Worm (Caenorhabditis elegans) whole organism, young adult: ENCODE measurements around the gene cct-6.

Experiments
- F52B5.7 ChIP-seq: sonication (generic microtip); optimal IDR thresholded peaks from 2 replicates; lab custom pipeline; 2016; ENCODE audit warnings: mild to moderate bottlenecking, missing genetic modification characterization, missing compliant biosample characterization
- Y67H2A.10 ChIP-seq: fragments of 200-800 bp; sonication (Bioruptor generic); conservative IDR thresholded peaks from 2 replicates; pipeline ENCODE4 v1.3.6; 2022; ENCODE audit warnings: missing genetic modification reagents, missing genetic modification characterization, missing compliant biosample characterization
- aptf-2 ChIP-seq: fragments of 200-800 bp; sonication (Bioruptor generic); conservative IDR thresholded peaks from 2 replicates; pipeline ENCODE4 v1.3.6; 2022; ENCODE audit warnings: missing genetic modification reagents, missing genetic modification characterization, missing compliant biosample characterization
- athp-1 ChIP-seq: sonication (generic microtip); optimal IDR thresholded peaks from 2 replicates; lab custom pipeline; 2017; ENCODE audit warnings: mild to moderate bottlenecking, missing genetic modification characterization, missing compliant biosample characterization
- attf-3 ChIP-seq: fragments of 200-800 bp; sonication (Bioruptor generic); conservative IDR thresholded peaks from 2 replicates; pipeline ENCODE4 v1.3.6; 2022; ENCODE audit warnings: missing genetic modification reagents, missing genetic modification characterization, missing compliant biosample characterization
- bed-2 ChIP-seq: fragments of 200-800 bp; sonication (Bioruptor generic); IDR thresholded peaks from 2 replicates; pipeline ENCODE4 v1.3.6; 2022; ENCODE audit warnings: missing genetic modification reagents, missing genetic modification characterization, missing compliant biosample characterization
- cebp-1 ChIP-seq, 2 experiments: fragments of 200-800 bp in 1 of 2; sonication (Bioruptor generic) in 1 of 2; sonication (generic microtip) in 1 of 2; IDR thresholded peaks in 1 of 2; optimal IDR thresholded peaks in 1 of 2; 2 replicates each; pipeline versions ENCODE4 v1.3.6 to Lab custom; 2017 to 2022; ENCODE audit warnings: missing compliant biosample characterization in 2 of 2, missing genetic modification characterization in 2 of 2, mild to moderate bottlenecking in 1 of 2, missing genetic modification reagents in 1 of 2, moderate library complexity in 1 of 2
- cebp-2 ChIP-seq: fragments of 200-800 bp; sonication (Bioruptor generic); IDR thresholded peaks from 2 replicates; pipeline ENCODE4 v1.3.6; 2022; ENCODE audit warnings: missing genetic modification characterization, missing compliant biosample characterization
- ceh-27 ChIP-seq: fragments of 200-800 bp; sonication (Bioruptor generic); optimal IDR thresholded peaks from 2 replicates; lab custom pipeline; 2018; ENCODE audit warnings: mild to moderate bottlenecking, missing genetic modification characterization, moderate library complexity, missing compliant biosample characterization
- ceh-58 ChIP-seq: fragments of 200-800 bp; sonication (Bioruptor generic); IDR thresholded peaks from 2 replicates; pipeline ENCODE4 v1.3.6; 2022; ENCODE audit warnings: missing genetic modification characterization, missing compliant biosample characterization
- dox-1 ChIP-seq: fragments of 200-800 bp; sonication (Bioruptor generic); IDR thresholded peaks from 2 replicates; pipeline ENCODE4 v1.3.6; 2022; ENCODE audit warnings: missing genetic modification reagents, missing genetic modification characterization, missing compliant biosample characterization
- dpff-1 ChIP-seq: sonication (generic microtip); optimal IDR thresholded peaks from 2 replicates; lab custom pipeline; 2017; ENCODE audit warnings: mild to moderate bottlenecking, missing genetic modification characterization, missing compliant biosample characterization
- ekl-4 ChIP-seq: fragments of 200-800 bp; sonication (Bioruptor generic); IDR thresholded peaks from 2 replicates; pipeline ENCODE4 v1.3.6; 2022; ENCODE audit warnings: missing genetic modification reagents, missing genetic modification characterization, missing compliant biosample characterization
- gei-17 ChIP-seq: fragments of 200-800 bp; sonication (Bioruptor generic); optimal IDR thresholded peaks from 2 replicates; lab custom pipeline; 2018; ENCODE audit warnings: mild to moderate bottlenecking, missing genetic modification characterization, missing compliant biosample characterization
- him-1 ChIP-seq: sonication (generic microtip); optimal IDR thresholded peaks from 2 replicates; lab custom pipeline; 2016; ENCODE audit warnings: missing genotype, missing genetic modification reagents, missing genetic modification characterization, missing compliant biosample characterization
- hmg-1.2 ChIP-seq: fragments of 200-800 bp; sonication (Bioruptor generic); IDR thresholded peaks from 2 replicates; pipeline ENCODE4 v1.3.6; 2022; ENCODE audit warnings: missing genetic modification reagents, missing genetic modification characterization, missing compliant biosample characterization
- hrde-1 ChIP-seq: sonication (generic microtip); optimal IDR thresholded peaks from 2 replicates; lab custom pipeline; 2016; ENCODE audit warnings: missing genetic modification characterization, mild to moderate bottlenecking, missing compliant biosample characterization, moderate library complexity, missing genotype, missing genetic modification reagents, borderline replicate concordance
- hsf-1 ChIP-seq: fragments of 200-800 bp; sonication (Bioruptor generic); IDR thresholded peaks from 2 replicates; pipeline ENCODE4 v1.3.6; 2022; ENCODE audit warnings: missing genetic modification reagents, missing genetic modification characterization, missing compliant biosample characterization
- let-526 ChIP-seq: fragments of 200-800 bp; sonication (Bioruptor generic); IDR thresholded peaks from 2 replicates; pipeline ENCODE4 v1.3.6; 2022; ENCODE audit warnings: missing genetic modification reagents, missing genetic modification characterization, missing compliant biosample characterization
- let-607 ChIP-seq, 2 experiments: fragments of 200-800 bp in 1 of 2; sonication (Bioruptor generic) in 1 of 2; sonication (generic microtip) in 1 of 2; optimal IDR thresholded peaks; 2 replicates each; lab custom pipeline; 2016 to 2018; ENCODE audit warnings: mild to moderate bottlenecking in 2 of 2, missing compliant biosample characterization in 2 of 2, missing genetic modification characterization in 2 of 2, moderate library complexity in 2 of 2, missing genotype in 1 of 2
- lin-35 ChIP-seq, 3 experiments: fragments of 150-350 bp in 2 of 3; sonication (generic microtip) in 1 of 3; optimal IDR thresholded peaks; 2 replicates each; lab custom pipeline; 2014 to 2018; ENCODE audit warnings: missing biosample characterization in 3 of 3, missing genetic modification characterization in 3 of 3, missing genetic modification reagents in 3 of 3
- lin-40 ChIP-seq: sonication (generic microtip); optimal IDR thresholded peaks from 2 replicates; lab custom pipeline; 2016; ENCODE audit warnings: missing genetic modification characterization, mild to moderate bottlenecking, missing compliant biosample characterization, missing genotype, missing genetic modification reagents
- lsl-1 ChIP-seq: fragments of 200-800 bp; sonication (Bioruptor generic); optimal IDR thresholded peaks from 2 replicates; lab custom pipeline; 2018; ENCODE audit warnings: mild to moderate bottlenecking, missing genetic modification characterization, moderate library complexity, missing compliant biosample characterization
- madf-3 ChIP-seq: fragments of 200-800 bp; sonication (Bioruptor generic); IDR thresholded peaks from 2 replicates; pipeline ENCODE4 v1.3.6; 2022; ENCODE audit warnings: missing genetic modification reagents, missing genetic modification characterization, missing compliant biosample characterization
- madf-6 ChIP-seq: fragments of 200-800 bp; sonication (Bioruptor generic); IDR thresholded peaks from 2 replicates; pipeline ENCODE4 v1.3.6; 2022; ENCODE audit warnings: missing genetic modification reagents, missing genetic modification characterization, missing compliant biosample characterization
- mcd-1 ChIP-seq: fragments of 200-800 bp; sonication (Bioruptor generic); IDR thresholded peaks from 2 replicates; pipeline ENCODE4 v1.3.6; 2022; ENCODE audit warnings: missing genetic modification reagents, missing genetic modification characterization, missing compliant biosample characterization
- mel-28 ChIP-seq: sonication (generic microtip); optimal IDR thresholded peaks from 2 replicates; lab custom pipeline; 2016; ENCODE audit warnings: borderline replicate concordance, mild to moderate bottlenecking, missing genetic modification characterization, missing compliant biosample characterization
- mxl-1 ChIP-seq: sonication (generic microtip); optimal IDR thresholded peaks from 2 replicates; lab custom pipeline; 2016; ENCODE audit warnings: missing genetic modification characterization, missing compliant biosample characterization
- nhr-120 ChIP-seq: fragments of 200-800 bp; sonication (Bioruptor generic); IDR thresholded peaks from 2 replicates; pipeline ENCODE4 v1.3.6; 2022; ENCODE audit warnings: missing genetic modification characterization, missing compliant biosample characterization
- pbrm-1 ChIP-seq: fragments of 200-800 bp; sonication (Bioruptor generic); IDR thresholded peaks from 2 replicates; pipeline ENCODE4 v1.3.6; 2022; ENCODE audit warnings: missing genetic modification reagents, missing genetic modification characterization, missing compliant biosample characterization
- rcor-1 ChIP-seq: fragments of 200-800 bp; sonication (Bioruptor generic); IDR thresholded peaks from 2 replicates; pipeline ENCODE4 v1.3.6; 2022; ENCODE audit warnings: missing genetic modification reagents, missing genetic modification characterization, missing compliant biosample characterization
- sea-2 ChIP-seq: fragments of 200-800 bp; sonication (Bioruptor generic); IDR thresholded peaks from 2 replicates; pipeline ENCODE4 v1.3.6; 2022; ENCODE audit warnings: missing genetic modification characterization, missing compliant biosample characterization
- tlf-1 ChIP-seq: fragments of 200-800 bp; sonication (Bioruptor generic); optimal IDR thresholded peaks from 2 replicates; lab custom pipeline; 2018; ENCODE audit warnings: mild to moderate bottlenecking, missing genetic modification characterization, missing compliant biosample characterization
- unc-62 ChIP-seq: fragments of 150-350 bp; optimal IDR thresholded peaks from 2 replicates; lab custom pipeline; 2014; ENCODE audit warnings: missing biosample characterization, missing genetic modification reagents, missing genetic modification characterization

cct-6 gene

DNA sequence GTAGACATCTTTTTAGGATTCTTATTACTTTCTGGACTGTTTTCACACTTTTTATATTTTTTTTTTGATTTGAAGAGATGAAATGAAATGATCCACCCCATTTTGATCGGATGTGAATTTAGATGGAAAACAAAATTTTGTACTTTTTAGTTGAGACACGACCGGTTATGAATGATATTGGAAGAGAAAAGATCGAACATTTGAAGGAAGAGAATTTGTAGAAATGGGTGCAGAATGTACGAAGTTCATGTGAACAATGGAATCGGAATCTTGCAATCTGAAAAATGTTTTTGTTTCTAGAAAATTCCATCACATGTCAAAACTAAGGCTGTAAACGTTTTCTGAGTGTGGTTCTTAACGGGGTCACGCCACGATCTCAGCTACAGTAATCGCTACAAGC is 27.3 kb upstream of the cct-6 start, which contains the start of gene F01F1.14:
Gene F01F1.14, minus strand, starts transcription at position 101 of the 400 bp plus-strand sequence.
- TF ChIP-seq Y67H2A.10 (GFP tag; lab: Robert Waterston, UW) = no peak
- TF ChIP-seq ceh-27 = no peak
- no peak for TF ChIP-seq let-526 (GFP tag; lab: Robert Waterston, UW)

DNA sequence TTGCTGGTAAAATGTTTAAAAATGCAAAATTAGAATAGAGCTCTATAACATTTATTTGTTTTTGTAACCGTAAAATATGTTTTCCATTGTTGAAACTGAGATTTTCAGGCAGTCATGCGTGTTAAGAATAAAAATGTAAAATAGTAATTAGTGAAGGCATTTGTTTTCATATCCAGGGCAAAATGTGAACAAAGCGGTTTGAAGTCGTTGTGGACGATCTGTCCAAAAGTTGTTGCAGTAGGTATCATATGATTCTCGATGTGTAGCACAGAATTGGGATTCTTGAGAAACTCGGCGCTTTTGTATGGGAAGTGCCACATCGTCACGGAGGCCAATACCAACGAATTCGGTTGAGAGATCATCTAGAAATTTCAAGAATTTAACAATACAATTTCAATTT is 26.8 kb upstream of the cct-6 start:
- TF ChIP-seq nhr-120 (GFP tag; lab: Robert Waterston, UW) = no peak
- 0 out of 2 replicates have a peak, but pooled peaks have one; percentile 55 for TF ChIP-seq madf-3 (GFP tag; lab: Robert Waterston, UW)
- TF ChIP-seq F52B5.7 (tag; lab: Kevin White, UChicago) = peak; percentile 14
- TF ChIP-seq ceh-58 (GFP tag; lab: Robert Waterston, UW) = no peak
- peak; percentile 25 for TF ChIP-seq him-1 (tag; lab: Kevin White, UChicago)
- 0 out of 2 replicates have a peak, but pooled peaks have one; percentile 34 for TF ChIP-seq pbrm-1
- TF ChIP-seq aptf-2 (GFP tag; lab: Robert Waterston, UW) = no peak
- TF ChIP-seq unc-62 (GFP tag; lab: Kevin White, UChicago) = no peak
- TF ChIP-seq mel-28 (tag; lab: Kevin White, UChicago) = no peak
- peak; percentile 30 for TF ChIP-seq hrde-1
- 0 out of 2 replicates have a peak, but pooled peaks have one; percentile 50 for TF ChIP-seq hsf-1 (GFP tag; lab: Robert Waterston, UW)
- TF ChIP-seq athp-1 (tag; lab: Kevin White, UChicago) = peak; percentile 39
- TF ChIP-seq ekl-4 (GFP tag; lab: Robert Waterston, UW) = 0 out of 2 replicates have a peak, but pooled peaks have one; percentile 28
- peak; percentile 57; the same call in 1 of the 2 replicates for TF ChIP-seq madf-6

DNA sequence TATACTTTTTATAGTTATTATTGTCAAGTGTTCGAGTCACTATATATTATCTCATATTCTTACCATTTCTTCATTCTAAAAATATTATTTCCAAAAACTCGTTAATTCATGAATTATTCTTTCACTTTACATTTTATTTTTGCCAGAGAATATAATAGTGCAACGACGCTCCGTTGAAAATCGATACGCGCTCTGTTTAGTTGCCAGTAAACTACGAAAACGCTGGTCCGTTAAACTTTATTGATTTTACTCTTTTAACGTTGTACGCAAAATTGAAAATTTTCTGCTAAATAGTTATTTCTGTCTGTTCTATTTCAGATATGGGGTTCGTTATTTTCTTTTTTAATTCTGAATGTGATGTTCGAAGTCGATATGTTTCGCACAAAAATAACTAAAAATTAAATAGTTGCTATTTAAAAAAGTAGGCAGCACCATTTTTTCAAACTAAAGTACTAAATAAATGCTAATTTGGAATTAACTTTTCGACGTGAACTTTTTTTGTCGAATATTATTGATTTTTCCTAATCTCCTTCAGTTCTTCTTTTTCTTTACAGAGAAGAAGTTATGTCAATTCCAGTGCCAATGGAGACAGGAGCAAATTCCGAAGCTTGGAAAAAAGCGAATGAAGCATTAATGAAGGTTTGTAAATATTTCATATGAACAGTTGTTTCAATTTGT is 23.9 kb upstream of the cct-6 start, which contains the start of gene hpo-10:
Gene hpo-10, plus strand, starts transcription at position 199 of the 678 bp plus-strand sequence.
- TF ChIP-seq mcd-1 = peak; percentile 21; the same call in 1 of the 2 replicates
- TF ChIP-seq dpff-1 = peak; percentile 31
- peak; percentile 3 for TF ChIP-seq lin-40 (tag; lab: Kevin White, UChicago)
- no peak for TF ChIP-seq tlf-1
- TF ChIP-seq gei-17 (GFP tag; lab: Kevin White, UChicago) = no peak
- no peak for TF ChIP-seq sea-2 (GFP tag; lab: Robert Waterston, UW)
- peak in 1 of 3 experiments; percentile 15 for TF ChIP-seq lin-35 (GFP tag; optimal IDR thresholded peaks at IDR 0.05; lab: Kevin White, UChicago)
- no peak for TF ChIP-seq cebp-2 (GFP tag; lab: Robert Waterston, UW)
- no peak for TF ChIP-seq bed-2 (GFP tag; lab: Robert Waterston, UW)
- peak; percentile 36; the same call in 1 of the 2 replicates for TF ChIP-seq madf-6
- peak; percentile 83 for TF ChIP-seq attf-3 (GFP tag; lab: Robert Waterston, UW)
- 0 out of 2 replicates have a peak, but pooled peaks have one; percentile 38 for TF ChIP-seq hsf-1 (GFP tag; lab: Robert Waterston, UW)
- peak in 1 of 2 experiments; percentile 5 for TF ChIP-seq let-607 (tag; optimal IDR thresholded peaks at IDR 0.05; lab: Kevin White, UChicago)
- TF ChIP-seq dox-1 (GFP tag; lab: Robert Waterston, UW) = no peak

DNA sequence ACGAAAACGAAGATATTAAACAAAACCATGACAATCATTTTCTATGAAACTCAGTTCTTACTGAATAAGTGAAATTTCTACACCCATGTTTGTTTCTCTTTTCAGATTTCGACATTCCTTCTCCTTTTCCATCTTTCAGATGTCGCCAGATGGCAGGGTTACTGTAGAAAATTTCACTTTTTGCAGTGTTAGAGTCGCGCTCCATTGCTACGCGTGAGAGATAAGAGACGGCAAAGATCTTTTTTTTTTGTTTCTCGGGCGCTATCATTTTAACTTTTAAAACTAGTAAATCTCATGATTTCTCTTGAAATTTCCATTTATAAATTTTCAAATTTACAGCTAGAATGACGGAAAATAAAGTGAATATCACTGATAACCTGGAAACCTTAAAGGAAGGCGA is 22.7 kb upstream of the cct-6 start, which contains the start of the genes mig-21 and F01F1.2:
Gene mig-21, minus strand, starts transcription at position 166 of the 400 bp plus-strand sequence.
Gene F01F1.2, plus strand, starts transcription at position 340 of the 400 bp plus-strand sequence.
- TF ChIP-seq lsl-1 (GFP tag; lab: Kevin White, UChicago) = peak; percentile 25
- no peak for TF ChIP-seq rcor-1 (GFP tag; lab: Robert Waterston, UW)
- TF ChIP-seq cebp-1 (GFP tag; IDR thresholded peaks at IDR 0.05; lab: Robert Waterston, UW) = no peak
- peak; percentile 29 for TF ChIP-seq cebp-1 (tag; optimal IDR thresholded peaks at IDR 0.05; lab: Kevin White, UChicago)
- no peak for TF ChIP-seq mxl-1 (tag; lab: Kevin White, UChicago)
- peak; percentile 88; the same call in 1 of the 2 replicates for TF ChIP-seq hmg-1.2 (GFP tag; lab: Robert Waterston, UW)
